Fruit fly (Drosophila melanogaster): ENCODE results near the gene Nfs1.

Nfs1 gene

DNA sequence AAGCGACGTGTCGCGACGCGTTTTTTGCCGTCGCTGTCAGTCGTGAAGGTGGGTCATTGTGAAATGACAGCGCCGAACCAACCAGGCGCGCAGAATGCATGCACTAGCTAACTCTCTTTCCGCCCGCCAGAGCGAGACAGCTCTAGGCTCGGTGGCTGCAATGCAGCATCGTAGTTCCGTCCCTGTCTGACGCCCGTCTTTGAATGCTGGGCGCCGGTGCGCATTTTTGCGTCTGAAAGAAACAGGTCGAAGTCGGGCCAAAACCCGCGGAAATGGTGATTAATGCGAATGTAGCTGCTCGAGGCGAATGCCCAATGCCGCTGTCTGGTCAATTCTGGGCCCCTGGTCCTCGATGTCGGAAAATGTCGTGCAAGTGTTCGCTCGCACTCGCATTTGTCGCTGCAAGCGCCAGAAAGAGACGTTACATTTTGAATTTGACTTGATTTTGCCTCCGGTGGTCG lies 7.9 kb downstream of the Nfs1 start (continued):
- TF ChIP-seq ham (GFP tag; IDR thresholded peaks at IDR 0.05) (no peak), vfl (GFP tag; optimal IDR thresholded peaks at IDR 0.05) (peak; percentile 23), ind (GFP tag; optimal IDR thresholded peaks at IDR 0.05) (no peak), CG9437 (GFP tag; optimal IDR thresholded peaks at IDR 0.05) (no peak), Tbp (GFP tag; optimal IDR thresholded peaks at IDR 0.05) (no peak), Fer1 (GFP tag; optimal IDR thresholded peaks at IDR 0.05) (peak; percentile 79), cg (GFP tag; optimal IDR thresholded peaks at IDR 0.05) (peak; percentile 69), CG6813 (GFP tag; optimal IDR thresholded peaks at IDR 0.05) (peak; percentile 50), B-H2 (GFP tag; optimal IDR thresholded peaks at IDR 0.05) (peak; percentile 92), CG6791 (GFP tag; IDR thresholded peaks at IDR 0.05; ENCODE audit: partially characterized antibody) (no peak), Bdp1 (GFP tag; optimal IDR thresholded peaks at IDR 0.05) (peak; percentile 14), CG1647 (GFP tag; optimal IDR thresholded peaks at IDR 0.05) (peak; percentile 24), h (optimal IDR thresholded peaks at IDR 0.05) (peak; percentile 25), CrebB (tag; optimal IDR thresholded peaks at IDR 0.05) (peak; percentile 74), wek (GFP tag; optimal IDR thresholded peaks at IDR 0.05) (peak; percentile 58), al (GFP tag; IDR thresholded peaks at IDR 0.05) (no peak), Atf3 (GFP tag; optimal IDR thresholded peaks at IDR 0.05) (no peak), tup (GFP tag; optimal IDR thresholded peaks at IDR 0.05) (no peak), Ravus (GFP tag; IDR thresholded peaks at IDR 0.05) (no peak), CG10366 (GFP tag; IDR thresholded peaks at IDR 0.05) (no peak), CG14667 (GFP tag; IDR thresholded peaks at IDR 0.05) (no peak), CG15601 (tag; optimal IDR thresholded peaks at IDR 0.05) (peak; percentile 93), Lhr (GFP tag; optimal IDR thresholded peaks at IDR 0.05) (peak; percentile 100), nerfin-1 (tag; optimal IDR thresholded peaks at IDR 0.05) (peak; percentile 88), CG18599 (GFP tag; optimal IDR thresholded peaks at IDR 0.05) (peak; percentile 58), Hsf (GFP tag; optimal IDR thresholded peaks at IDR 0.05) (no peak), stwl (tag; optimal IDR thresholded peaks at IDR 0.05) (peak; percentile 43), repo (GFP tag; optimal IDR thresholded peaks at IDR 0.05) (peak; percentile 50), CG32767 (GFP tag; IDR thresholded peaks at IDR 0.05) (no peak), her (GFP tag; optimal IDR thresholded peaks at IDR 0.05) (peak; percentile 77), chinmo (GFP tag; IDR thresholded peaks at IDR 0.05; ENCODE audit: partially characterized antibody) (no peak), nerfin-2 (GFP tag; IDR thresholded peaks at IDR 0.05; ENCODE audit: partially characterized antibody) (no peak), crol (GFP tag; IDR thresholded peaks at IDR 0.05) (no peak), CG7357 (GFP tag; IDR thresholded peaks at IDR 0.05) (no peak), gce (GFP tag; IDR thresholded peaks at IDR 0.05) (no peak), Nf-YC (tag; optimal IDR thresholded peaks at IDR 0.05) (peak; percentile 98), Scr (GFP tag; IDR thresholded peaks at IDR 0.05; ENCODE audit: partially characterized antibody) (no peak), fd64A (GFP tag; optimal IDR thresholded peaks at IDR 0.05) (peak; percentile 62), MTF-1 (GFP tag; optimal IDR thresholded peaks at IDR 0.05; ENCODE audit: borderline replicate concordance) (peak; percentile 53), nom (GFP tag; optimal IDR thresholded peaks at IDR 0.05) (peak; percentile 95), CG18764 (GFP tag; optimal IDR thresholded peaks at IDR 0.05) (peak; percentile 56), disco-r (GFP tag; optimal IDR thresholded peaks at IDR 0.05) (peak; percentile 50), ATbp (GFP tag; optimal IDR thresholded peaks at IDR 0.05) (peak; percentile 0), Atf-2 (GFP tag; optimal IDR thresholded peaks at IDR 0.05) (peak; percentile 48), Kr (GFP tag; optimal IDR thresholded peaks at IDR 0.05) (peak; percentile 90), CG8290 (GFP tag; optimal IDR thresholded peaks at IDR 0.05) (peak; percentile 53), CG8290 (tag; optimal IDR thresholded peaks at IDR 0.05) (peak; percentile 90 to 93), pros (GFP tag; optimal IDR thresholded peaks at IDR 0.05) (peak; percentile 99), ac (GFP tag; optimal IDR thresholded peaks at IDR 0.05) (peak; percentile 81), HLHmδ (GFP tag; optimal IDR thresholded peaks at IDR 0.05) (peak; percentile 96), CG6272 (GFP tag; IDR thresholded peaks at IDR 0.05) (peak; percentile 57; the same call in 1 of the 2 replicates)

Data from whole organism, embryonic.